Worm (Caenorhabditis elegans) whole organism, L1 larva: ENCODE data around the gene F12A10.1.

Source experiments
- F16B12.6 ChIP-seq: fragments of 150-350 bp; optimal IDR thresholded peaks from 2 replicates; lab custom pipeline; 2014; ENCODE audit warnings: missing biosample characterization, missing genetic modification characterization
- Y116A8C.19 ChIP-seq: sonication (generic microtip); optimal IDR thresholded peaks from 2 replicates; lab custom pipeline; 2016; ENCODE audit warnings: missing compliant biosample characterization, missing genetic modification characterization, borderline replicate concordance
- alr-1 ChIP-seq: fragments of 200-800 bp; sonication (Bioruptor generic); optimal IDR thresholded peaks from 2 replicates; lab custom pipeline; 2018; ENCODE audit warnings: borderline replicate concordance, mild to moderate bottlenecking, missing genetic modification characterization, missing compliant biosample characterization
- ama-1 ChIP-seq: fragments of 150-350 bp; optimal IDR thresholded peaks from 2 replicates; lab custom pipeline; 2014
- blmp-1 ChIP-seq: fragments of 150-350 bp; optimal IDR thresholded peaks from 2 replicates; lab custom pipeline; 2014; ENCODE audit warnings: missing biosample characterization, missing genetic modification characterization
- ceh-63 ChIP-seq: fragments of 200-800 bp; sonication (Bioruptor generic); optimal IDR thresholded peaks from 2 replicates; lab custom pipeline; 2018; ENCODE audit warnings: mild to moderate bottlenecking, missing genetic modification characterization, missing compliant biosample characterization
- ceh-82 ChIP-seq, 3 experiments: fragments of 150-350 bp in 1 of 3; sonication (generic microtip) in 2 of 3; optimal IDR thresholded peaks; 2 replicates each; lab custom pipeline; 2014 to 2017; ENCODE audit warnings: missing biosample characterization in 3 of 3, missing genetic modification characterization in 3 of 3
- ceh-88 ChIP-seq: fragments of 200-800 bp; sonication (Bioruptor generic); IDR thresholded peaks from 2 replicates; pipeline ENCODE4 v1.3.6; 2022; ENCODE audit warnings: missing genetic modification characterization, missing compliant biosample characterization
- ces-1 ChIP-seq: fragments of 150-350 bp; optimal IDR thresholded peaks from 2 replicates; lab custom pipeline; 2014; ENCODE audit warnings: missing biosample characterization, missing genetic modification reagents, missing genetic modification characterization
- dpl-1 ChIP-seq, 3 experiments: fragments of 150-350 bp in 2 of 3; sonication (generic microtip) in 1 of 3; optimal IDR thresholded peaks; 2 replicates each; lab custom pipeline; 2014 to 2017; ENCODE audit warnings: missing biosample characterization in 3 of 3, missing genetic modification characterization in 3 of 3, missing genetic modification reagents in 3 of 3
- dsc-1 ChIP-seq: sonication (generic microtip); optimal IDR thresholded peaks from 2 replicates; lab custom pipeline; 2016; ENCODE audit warnings: mild to moderate bottlenecking, missing genetic modification characterization, missing compliant biosample characterization
- efl-1 ChIP-seq, 4 experiments: fragments of 150-350 bp; optimal IDR thresholded peaks in 3 of 4; peaks in 1 of 4; 1 replicate in 1 of 4; 2 replicates in 3 of 4; lab custom pipeline; 2014; ENCODE audit warnings: missing biosample characterization in 2 of 4, missing genetic modification characterization in 2 of 4, missing genetic modification reagents in 2 of 4
- efl-3 ChIP-seq: fragments of 200-800 bp; sonication (Bioruptor generic); optimal IDR thresholded peaks from 2 replicates; lab custom pipeline; 2018; ENCODE audit warnings: mild to moderate bottlenecking, missing genetic modification characterization, missing compliant biosample characterization
- egl-27 ChIP-seq, 2 experiments: fragments of 150-350 bp in 1 of 2; sonication (generic microtip); optimal IDR thresholded peaks; 3 replicates each; lab custom pipeline; 2017 to 2018; ENCODE audit warnings: missing biosample characterization in 2 of 2, missing genetic modification characterization in 2 of 2, missing genetic modification reagents in 2 of 2
- elt-2 ChIP-seq: sonication (generic microtip); optimal IDR thresholded peaks from 2 replicates; lab custom pipeline; 2016; ENCODE audit warnings: missing genetic modification characterization, mild to moderate bottlenecking, inconsistent platforms, missing compliant biosample characterization, missing genetic modification reagents
- elt-3 ChIP-seq, 6 experiments: fragments of 150-350 bp in 1 of 6; sonication (generic microtip); optimal IDR thresholded peaks; 2 replicates each; lab custom pipeline; 2017 to 2018; ENCODE audit warnings: missing biosample characterization in 6 of 6, missing genetic modification characterization in 6 of 6, inconsistent platforms in 1 of 6
- fkh-10 ChIP-seq: sonication (generic microtip); optimal IDR thresholded peaks from 2 replicates; lab custom pipeline; 2017; ENCODE audit warnings: missing biosample characterization, missing genetic modification reagents, missing genetic modification characterization
- fkh-8 ChIP-seq: sonication (generic microtip); optimal IDR thresholded peaks from 2 replicates; lab custom pipeline; 2016; ENCODE audit warnings: mild to moderate bottlenecking, missing genetic modification characterization, missing compliant biosample characterization
- grh-1 ChIP-seq: fragments of 200-800 bp; sonication (Bioruptor generic); IDR thresholded peaks from 2 replicates; pipeline ENCODE4 v1.3.6; 2022; ENCODE audit warnings: missing genetic modification reagents, missing genetic modification characterization, missing compliant biosample characterization
- hlh-17 ChIP-seq: fragments of 200-800 bp; sonication (Bioruptor generic); optimal IDR thresholded peaks from 2 replicates; lab custom pipeline; 2018; ENCODE audit warnings: missing genetic modification characterization, mild to moderate bottlenecking, missing compliant biosample characterization, moderate library complexity, borderline replicate concordance
- hpl-2 ChIP-seq: fragments of 150-350 bp; optimal IDR thresholded peaks from 2 replicates; lab custom pipeline; 2014; ENCODE audit warnings: missing biosample characterization, missing genetic modification reagents, missing genetic modification characterization
- isw-1 ChIP-seq: fragments of 200-800 bp; sonication (Bioruptor generic); IDR thresholded peaks from 2 replicates; pipeline ENCODE4 v1.3.6; 2022; ENCODE audit warnings: missing genetic modification characterization, missing compliant biosample characterization
- jun-1 ChIP-seq: fragments of 150-350 bp; optimal IDR thresholded peaks from 2 replicates; lab custom pipeline; 2014; ENCODE audit warnings: missing biosample characterization, missing genetic modification reagents, missing genetic modification characterization
- lin-13 ChIP-seq: fragments of 150-350 bp; optimal IDR thresholded peaks from 2 replicates; lab custom pipeline; 2014; ENCODE audit warnings: missing biosample characterization, missing genetic modification reagents, missing genetic modification characterization
- lin-14 ChIP-seq: fragments of 200-800 bp; sonication (Bioruptor generic); optimal IDR thresholded peaks from 2 replicates; lab custom pipeline; 2018; ENCODE audit warnings: mild to moderate bottlenecking, missing genetic modification characterization, moderate library complexity, missing compliant biosample characterization
- lin-15B ChIP-seq: fragments of 150-350 bp; sonication (generic microtip); optimal IDR thresholded peaks from 3 replicates; lab custom pipeline; 2014; ENCODE audit warnings: missing biosample characterization, missing genetic modification characterization
- lin-35 ChIP-seq, 2 experiments: fragments of 150-350 bp; optimal IDR thresholded peaks; 2 replicates each; lab custom pipeline; 2014; ENCODE audit warnings: missing biosample characterization in 2 of 2, missing genetic modification characterization in 2 of 2, missing genetic modification reagents in 2 of 2
- lsy-2 ChIP-seq, 2 experiments: fragments of 150-350 bp; optimal IDR thresholded peaks; 2 replicates each; lab custom pipeline; 2014; ENCODE audit warnings: missing biosample characterization in 2 of 2, missing genetic modification characterization in 2 of 2
- mab-9 ChIP-seq: fragments of 200-800 bp; sonication (Bioruptor generic); IDR thresholded peaks from 2 replicates; pipeline ENCODE4 v1.3.6; 2022; ENCODE audit warnings: missing genetic modification reagents, missing genetic modification characterization, missing compliant biosample characterization
- mef-2 ChIP-seq: fragments of 150-350 bp; optimal IDR thresholded peaks from 2 replicates; lab custom pipeline; 2014; ENCODE audit warnings: missing biosample characterization, missing genetic modification characterization
- mep-1 ChIP-seq: fragments of 150-350 bp; optimal IDR thresholded peaks from 2 replicates; lab custom pipeline; 2014; ENCODE audit warnings: missing biosample characterization, missing genetic modification characterization
- nhr-11 ChIP-seq: fragments of 150-350 bp; optimal IDR thresholded peaks from 2 replicates; lab custom pipeline; 2014; ENCODE audit warnings: missing biosample characterization, missing genetic modification characterization
- nhr-19 ChIP-seq: fragments of 200-800 bp; sonication (Bioruptor generic); conservative IDR thresholded peaks from 2 replicates; pipeline ENCODE4 v1.3.6; 2022; ENCODE audit warnings: missing genetic modification characterization, missing compliant biosample characterization
- nhr-237 ChIP-seq: fragments of 150-350 bp; optimal IDR thresholded peaks from 2 replicates; lab custom pipeline; 2014; ENCODE audit warnings: missing biosample characterization, missing genetic modification characterization
- nhr-76 ChIP-seq: sonication (generic microtip); optimal IDR thresholded peaks from 2 replicates; lab custom pipeline; 2017; ENCODE audit warnings: missing biosample characterization, missing genetic modification characterization
- nhr-84 ChIP-seq: sonication (generic microtip); optimal IDR thresholded peaks from 2 replicates; lab custom pipeline; 2017; ENCODE audit warnings: missing biosample characterization, missing genetic modification characterization
- nhr-85 ChIP-seq: sonication (generic microtip); peaks from one replicate; lab custom pipeline; 2016; ENCODE audit warnings: missing genetic modification characterization, inconsistent platforms, missing compliant biosample characterization
- nhr-90 ChIP-seq: sonication (generic microtip); optimal IDR thresholded peaks from 2 replicates; lab custom pipeline; 2016; ENCODE audit warnings: mild to moderate bottlenecking, missing genetic modification characterization, missing compliant biosample characterization; ENCODE audit not compliant: poor library complexity
- pag-3 ChIP-seq: sonication (generic microtip); optimal IDR thresholded peaks from 2 replicates; lab custom pipeline; 2017; ENCODE audit warnings: missing genetic modification characterization, mild to moderate bottlenecking, missing compliant biosample characterization, antibody characterized with exemption, borderline replicate concordance; ENCODE audit not compliant: insufficient read depth
- pax-3 ChIP-seq: fragments of 200-800 bp; sonication (Bioruptor generic); optimal IDR thresholded peaks from 2 replicates; lab custom pipeline; 2018; ENCODE audit warnings: mild to moderate bottlenecking, missing genetic modification characterization, moderate library complexity, missing compliant biosample characterization
- rnt-1 ChIP-seq: sonication (generic microtip); optimal IDR thresholded peaks from 2 replicates; lab custom pipeline; 2016; ENCODE audit warnings: mild to moderate bottlenecking, missing genetic modification characterization, moderate library complexity, missing compliant biosample characterization
- skn-1 ChIP-seq: fragments of 150-350 bp; optimal IDR thresholded peaks from 2 replicates; lab custom pipeline; 2014; ENCODE audit warnings: missing biosample characterization, missing genetic modification characterization
- snpc-4 ChIP-seq: fragments of 150-350 bp; optimal IDR thresholded peaks from 2 replicates; lab custom pipeline; 2014; ENCODE audit warnings: missing biosample characterization, missing genetic modification characterization
- snu-23 ChIP-seq: sonication (generic microtip); optimal IDR thresholded peaks from 2 replicates; lab custom pipeline; 2016; ENCODE audit warnings: missing genetic modification characterization, missing compliant biosample characterization
- sptf-1 ChIP-seq: fragments of 150-350 bp; optimal IDR thresholded peaks from 2 replicates; lab custom pipeline; 2014; ENCODE audit warnings: missing biosample characterization, missing genetic modification characterization
- sup-37 ChIP-seq: fragments of 200-800 bp; sonication (Bioruptor generic); optimal IDR thresholded peaks from 2 replicates; lab custom pipeline; 2018; ENCODE audit warnings: mild to moderate bottlenecking, missing genetic modification characterization, missing compliant biosample characterization
- tlp-1 ChIP-seq: fragments of 150-350 bp; optimal IDR thresholded peaks from 2 replicates; lab custom pipeline; 2014; ENCODE audit warnings: missing biosample characterization, missing genetic modification characterization
- unc-30 ChIP-seq: sonication (generic microtip); optimal IDR thresholded peaks from 2 replicates; lab custom pipeline; 2017; ENCODE audit warnings: missing biosample characterization, missing genetic modification characterization
- unc-98 ChIP-seq: fragments of 200-800 bp; sonication (Bioruptor generic); IDR thresholded peaks from 2 replicates; pipeline ENCODE4 v1.3.6; 2022; ENCODE audit warnings: missing genetic modification characterization, missing compliant biosample characterization
- zag-1 ChIP-seq: fragments of 150-350 bp; optimal IDR thresholded peaks from 2 replicates; lab custom pipeline; 2014; ENCODE audit warnings: missing biosample characterization, missing genetic modification characterization
- ztf-11 ChIP-seq, 2 experiments: sonication (generic microtip); optimal IDR thresholded peaks; 2 replicates each; lab custom pipeline; 2016 to 2017; ENCODE audit warnings: missing genetic modification characterization in 2 of 2, missing biosample characterization in 1 of 2, missing compliant biosample characterization in 1 of 2

Gene F12A10.1

DNA sequence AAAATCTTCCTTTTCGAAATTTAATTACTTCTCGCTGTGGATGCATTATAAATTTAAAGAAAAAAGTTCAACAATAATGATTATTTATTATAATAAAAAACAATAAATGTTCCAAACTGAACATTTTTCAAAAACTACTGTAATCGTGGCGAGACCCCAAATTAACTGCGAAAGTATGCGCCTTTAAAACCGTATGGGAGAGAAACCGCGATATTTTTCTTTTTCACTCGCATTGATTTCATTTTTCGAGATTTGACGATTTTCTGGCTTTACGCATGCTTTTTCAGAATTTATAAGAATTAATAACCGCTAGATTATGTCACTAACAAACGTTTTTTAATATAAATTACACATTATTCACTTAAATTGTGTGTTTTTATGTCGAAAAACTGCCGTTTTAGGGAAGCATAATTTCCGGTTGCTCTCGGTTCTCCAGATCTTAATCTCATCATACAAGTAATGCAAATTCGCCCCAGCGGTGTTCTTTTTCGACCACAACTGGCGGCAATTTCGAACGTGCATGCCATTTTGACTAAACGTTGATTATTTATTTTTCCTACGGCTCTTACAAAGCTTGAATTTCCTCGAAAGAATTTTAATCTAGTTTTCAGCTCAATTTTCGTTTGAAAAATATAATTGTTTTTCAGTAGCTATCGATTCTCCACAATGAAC is 4.8 kb downstream of the F12A10.1 start, which contains the start of gene F12A10.8:
TSS of gene F12A10.8 (minus strand) at position 79 of the 672 bp plus-strand sequence.
- no peak for TF ChIP-seq grh-1 (GFP tag; lab: Robert Waterston, UW)
- TF ChIP-seq zag-1, result no peak
- TF ChIP-seq dsc-1 (tag; lab: Kevin White, UChicago), result no peak
- TF ChIP-seq sup-37 (GFP tag; lab: Kevin White, UChicago), result no peak
- no peak for TF ChIP-seq nhr-84 (tag; lab: Kevin White, UChicago)
- no peak for TF ChIP-seq alr-1 (tag; lab: Kevin White, UChicago)
- peak in 1 of 2 experiments; percentile 68 for TF ChIP-seq lsy-2 (tag; optimal IDR thresholded peaks at IDR 0.05; lab: Kevin White, UChicago)
- TF ChIP-seq ama-1, result no peak
- no peak for TF ChIP-seq ceh-88
- no peak for TF ChIP-seq unc-98 (GFP tag; lab: Robert Waterston, UW)
- TF ChIP-seq lin-15B, result peak; percentile 67
- TF ChIP-seq elt-2 (tag; lab: Kevin White, UChicago), result no peak
- TF ChIP-seq hlh-17 (GFP tag; lab: Kevin White, UChicago), result no peak
- peak; percentile 75 to 92 for TF ChIP-seq lin-35 (GFP tag; optimal IDR thresholded peaks at IDR 0.05; lab: Kevin White, UChicago)
- peak; percentile 57 to 83 for TF ChIP-seq efl-1 (optimal IDR thresholded peaks at IDR 0.05; lab: Kevin White, UChicago)
- peak; percentile 85 to 98 for TF ChIP-seq efl-1 (GFP tag; optimal IDR thresholded peaks at IDR 0.05 in 1 of 2; lab: Kevin White, UChicago)
- TF ChIP-seq mef-2 (tag; lab: Kevin White, UChicago), result no peak
- no peak for TF ChIP-seq pax-3 (tag; lab: Kevin White, UChicago)
- no peak for TF ChIP-seq unc-30
- peak; percentile 21 for TF ChIP-seq rnt-1
- TF ChIP-seq nhr-11 (tag; lab: Kevin White, UChicago), result no peak
- no peak for TF ChIP-seq lin-13 (GFP tag; lab: Kevin White, UChicago)
- TF ChIP-seq mep-1 (tag; lab: Kevin White, UChicago), result peak; percentile 46
- TF ChIP-seq dpl-1 (GFP tag; optimal IDR thresholded peaks at IDR 0.05; lab: Kevin White, UChicago), result peak; percentile 67 to 87 (median 79)
- TF ChIP-seq fkh-10 (GFP tag; lab: Kevin White, UChicago), result no peak
- TF ChIP-seq fkh-8 (tag; lab: Kevin White, UChicago), result no peak
- no peak for TF ChIP-seq snpc-4 (tag; lab: Kevin White, UChicago)
- no peak for TF ChIP-seq mab-9 (GFP tag; lab: Robert Waterston, UW)
- peak; percentile 17 for TF ChIP-seq skn-1 (tag; lab: Kevin White, UChicago)
- TF ChIP-seq ceh-63 (GFP tag; lab: Kevin White, UChicago), result no peak
- TF ChIP-seq elt-3 (tag; optimal IDR thresholded peaks at IDR 0.05; lab: Kevin White, UChicago), result no peak
- TF ChIP-seq lin-14 (GFP tag; lab: Kevin White, UChicago), result peak; percentile 29
- TF ChIP-seq nhr-19 (GFP tag; lab: Robert Waterston, UW), result no peak
- TF ChIP-seq jun-1, result no peak
- TF ChIP-seq F16B12.6 (tag; lab: Kevin White, UChicago), result peak; percentile 30
- peak; percentile 55 for TF ChIP-seq blmp-1 (tag; lab: Kevin White, UChicago)
- no peak for TF ChIP-seq efl-3 (GFP tag; lab: Kevin White, UChicago)
- TF ChIP-seq egl-27 (tag; optimal IDR thresholded peaks at IDR 0.05; lab: Kevin White, UChicago), result no peak
- TF ChIP-seq nhr-90 (tag; lab: Kevin White, UChicago), result no peak
- TF ChIP-seq snu-23, result peak; percentile 24
- TF ChIP-seq ztf-11 (tag; optimal IDR thresholded peaks at IDR 0.05; lab: Kevin White, UChicago), result no peak
- no peak for TF ChIP-seq nhr-237 (tag; lab: Kevin White, UChicago)
- TF ChIP-seq pag-3 (tag; lab: Kevin White, UChicago), result no peak
- peak in 1 of 3 experiments; percentile 32 for TF ChIP-seq ceh-82 (tag; optimal IDR thresholded peaks at IDR 0.05; lab: Kevin White, UChicago)
- TF ChIP-seq nhr-76 (tag; lab: Kevin White, UChicago), result no peak
- TF ChIP-seq nhr-85 (tag; lab: Kevin White, UChicago), result peak; percentile 33
- no peak for TF ChIP-seq hpl-2
- no peak for TF ChIP-seq sptf-1 (tag; lab: Kevin White, UChicago)
- TF ChIP-seq isw-1 (GFP tag; lab: Robert Waterston, UW), result no peak
- no peak for TF ChIP-seq ces-1
- TF ChIP-seq tlp-1 (tag; lab: Kevin White, UChicago), result no peak
- no peak for TF ChIP-seq Y116A8C.19 (tag; lab: Kevin White, UChicago)
